Worm (Caenorhabditis elegans): ENCODE results near the gene grld-1.

- TF ChIP-seq ama-1 (optimal IDR thresholded peaks at IDR 0.05): no peak
- 0 out of 2 replicates have a peak, but pooled peaks have one; percentile 33 for TF ChIP-seq tbx-11 (GFP tag; IDR thresholded peaks at IDR 0.05)
- 0 out of 2 replicates have a peak, but pooled peaks have one; percentile 15 for TF ChIP-seq flt-1 (GFP tag; IDR thresholded peaks at IDR 0.05)
- no peak for TF ChIP-seq pes-1 (GFP tag; IDR thresholded peaks at IDR 0.05)
- TF ChIP-seq ceh-36 (tag; optimal IDR thresholded peaks at IDR 0.05): no peak
- no peak for TF ChIP-seq sea-1 (GFP tag; conservative IDR thresholded peaks at IDR 0.05)
Observed at ce11 chrIV:172990-173389, 47.3 kb upstream of the grld-1 start.
